Worm (Caenorhabditis elegans): ENCODE measurements around the gene Y38H6C.4.

Gene Y38H6C.4

ce11 chrV:20486549-20486948 is 18.3 kb downstream of the Y38H6C.4 start:
- TF ChIP-seq nfya-1 (tag; optimal IDR thresholded peaks at IDR 0.05; ENCODE audit: insufficient read depth) (peak; percentile 16), jun-1 (tag; optimal IDR thresholded peaks at IDR 0.05) (no peak)

ce11 chrV:20485285-20485684 is 19.6 kb downstream of the Y38H6C.4 start, which contains the start of gene dhcr-7:
dhcr-7 (minus strand) TSS chrV:20485385.
- no peak for TF ChIP-seq mml-1 (tag; optimal IDR thresholded peaks at IDR 0.05)
- TF ChIP-seq nhr-43 (tag; optimal IDR thresholded peaks at IDR 0.05; ENCODE audit: poor library complexity, severe bottlenecking), result no peak
- no peak for TF ChIP-seq egl-5 (tag; optimal IDR thresholded peaks at IDR 0.05)
- no peak for TF ChIP-seq eor-1 (tag; optimal IDR thresholded peaks at IDR 0.05)
- TF ChIP-seq pha-4 (tag; optimal IDR thresholded peaks at IDR 0.05), result no peak
- no peak for TF ChIP-seq nhr-237 (tag; optimal IDR thresholded peaks at IDR 0.05)
- TF ChIP-seq hmg-11 (tag; optimal IDR thresholded peaks at IDR 0.05), result no peak

DNA sequence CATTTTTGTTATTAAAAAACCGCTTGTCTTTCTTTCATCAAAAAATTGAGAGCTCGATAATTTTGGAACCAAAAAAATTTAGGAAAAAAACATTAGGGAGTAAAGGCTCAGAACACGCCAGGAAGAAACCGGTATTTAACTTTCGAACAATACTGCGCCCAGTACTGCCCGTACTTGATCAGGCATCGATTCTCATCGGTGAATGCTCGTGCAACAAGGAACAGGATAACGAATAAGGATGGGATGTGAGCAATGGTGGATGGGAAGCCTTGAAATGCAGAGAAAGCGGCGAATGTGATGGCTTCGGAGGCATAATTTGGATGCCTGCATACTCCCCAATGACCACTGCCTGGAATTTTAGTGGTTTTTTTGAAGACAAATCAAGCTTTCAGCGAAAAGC is 24.1 kb downstream of the Y38H6C.4 start:
- no peak for TF ChIP-seq tbx-2 (tag; optimal IDR thresholded peaks at IDR 0.05)
- TF ChIP-seq unc-62 (GFP tag; optimal IDR thresholded peaks at IDR 0.05), result no peak
- no peak for TF ChIP-seq lin-39 (tag; optimal IDR thresholded peaks at IDR 0.05)

ce11 chrV:20479013-20479739 is 25.7 kb downstream of the Y38H6C.4 start, which contains the start of the genes calf-1 and rpl-2:
calf-1 (minus strand) TSS chrV:20479089.
rpl-2 (plus strand) TSS chrV:20479689.
- TF ChIP-seq unc-39 (tag; optimal IDR thresholded peaks at IDR 0.05) (no peak), ceh-28 (tag; optimal IDR thresholded peaks at IDR 0.05) (peak; percentile 46), fkh-10 (GFP tag; optimal IDR thresholded peaks at IDR 0.05) (no peak), elt-3 (tag; optimal IDR thresholded peaks at IDR 0.05) (no peak), ZK546.5 (tag; optimal IDR thresholded peaks at IDR 0.05) (no peak), R02D3.7 (tag; optimal IDR thresholded peaks at IDR 0.05) (peak; percentile 93), aly-2 (tag; optimal IDR thresholded peaks at IDR 0.05) (no peak), ceh-16 (tag; optimal IDR thresholded peaks at IDR 0.05) (no peak), ama-1 (optimal IDR thresholded peaks at IDR 0.05) (peak; percentile 18), pqm-1 (tag; optimal IDR thresholded peaks at IDR 0.05) (no peak), nhr-28 (tag; optimal IDR thresholded peaks at IDR 0.05) (no peak), hmg-11 (tag; optimal IDR thresholded peaks at IDR 0.05) (peak; percentile 12), mdl-1 (tag; optimal IDR thresholded peaks at IDR 0.05) (no peak), nhr-12 (tag; optimal IDR thresholded peaks at IDR 0.05) (no peak), fkh-2 (tag; optimal IDR thresholded peaks at IDR 0.05) (no peak), snpc-4 (tag; optimal IDR thresholded peaks at IDR 0.05) (no peak), zag-1 (tag; optimal IDR thresholded peaks at IDR 0.05) (no peak), elt-1 (tag; optimal IDR thresholded peaks at IDR 0.05) (no peak), lin-39 (tag; optimal IDR thresholded peaks at IDR 0.05) (peak; percentile 57), ztf-11 (tag; optimal IDR thresholded peaks at IDR 0.05) (no peak), ztf-4 (tag; optimal IDR thresholded peaks at IDR 0.05) (no peak), elt-2 (tag; optimal IDR thresholded peaks at IDR 0.05) (peak; percentile 27), nhr-77 (tag; optimal IDR thresholded peaks at IDR 0.05) (no peak), ceh-9 (tag; optimal IDR thresholded peaks at IDR 0.05) (no peak), jun-1 (tag; optimal IDR thresholded peaks at IDR 0.05) (no peak), skn-1 (tag; optimal IDR thresholded peaks at IDR 0.05) (no peak), nhr-67 (tag; optimal IDR thresholded peaks at IDR 0.05) (no peak), lsy-12 (tag; optimal IDR thresholded peaks at IDR 0.05) (no peak), tbx-2 (tag; optimal IDR thresholded peaks at IDR 0.05) (no peak), eor-1 (tag; optimal IDR thresholded peaks at IDR 0.05) (no peak), egl-5 (tag; optimal IDR thresholded peaks at IDR 0.05) (no peak), pha-4 (tag; optimal IDR thresholded peaks at IDR 0.05) (peak; percentile 81), nhr-76 (tag; optimal IDR thresholded peaks at IDR 0.05) (no peak), sea-2 (GFP tag; optimal IDR thresholded peaks at IDR 0.05) (no peak), daf-12 (tag; optimal IDR thresholded peaks at IDR 0.05) (no peak), egl-27 (tag; optimal IDR thresholded peaks at IDR 0.05) (no peak), mml-1 (tag; optimal IDR thresholded peaks at IDR 0.05) (no peak), nhr-237 (tag; optimal IDR thresholded peaks at IDR 0.05) (no peak), fos-1 (tag; optimal IDR thresholded peaks at IDR 0.05) (no peak), nfya-1 (tag; optimal IDR thresholded peaks at IDR 0.05; ENCODE audit: insufficient read depth) (peak; percentile 79), lin-15B (tag; optimal IDR thresholded peaks at IDR 0.05) (peak; percentile 69), nhr-23 (tag; optimal IDR thresholded peaks at IDR 0.05) (peak; percentile 64), nhr-25 (tag; optimal IDR thresholded peaks at IDR 0.05) (peak; percentile 44), nhr-11 (tag; optimal IDR thresholded peaks at IDR 0.05) (peak; percentile 18), unc-62 (GFP tag; optimal IDR thresholded peaks at IDR 0.05) (no peak), nhr-43 (tag; optimal IDR thresholded peaks at IDR 0.05; ENCODE audit: poor library complexity, severe bottlenecking) (peak; percentile 44)

Data from whole organism, L3 larva.